Worm (Caenorhabditis elegans) whole organism, early embryonic: ENCODE results near the gene C44B12.9.

ENCODE experiments used
- B0310.2 ChIP-seq: sonication (generic microtip); optimal IDR thresholded peaks from 2 replicates; lab custom pipeline; 2016; ENCODE audit warnings: mild to moderate bottlenecking, missing genetic modification characterization, missing compliant biosample characterization
- F13C5.2 ChIP-seq: sonication (generic microtip); optimal IDR thresholded peaks from 2 replicates; lab custom pipeline; 2017; ENCODE audit warnings: mild to moderate bottlenecking, missing genetic modification characterization, inconsistent platforms, missing compliant biosample characterization
- aly-1 ChIP-seq: sonication (generic microtip); optimal IDR thresholded peaks from 2 replicates; lab custom pipeline; 2016; ENCODE audit warnings: missing genetic modification characterization, missing compliant biosample characterization
- ama-1 ChIP-seq: fragments of 150-350 bp; optimal IDR thresholded peaks from 2 replicates; lab custom pipeline; 2014
- ceh-13 ChIP-seq: fragments of 200-800 bp; sonication (Bioruptor generic); optimal IDR thresholded peaks from 2 replicates; lab custom pipeline; 2018; ENCODE audit warnings: mild to moderate bottlenecking, missing genetic modification characterization, missing compliant biosample characterization
- ceh-36 ChIP-seq: sonication (generic microtip); optimal IDR thresholded peaks from 2 replicates; lab custom pipeline; 2016; ENCODE audit warnings: missing genetic modification characterization, inconsistent platforms, missing compliant biosample characterization
- ets-7 ChIP-seq: sonication (generic microtip); optimal IDR thresholded peaks from 2 replicates; lab custom pipeline; 2016; ENCODE audit warnings: missing genotype, missing genetic modification characterization, missing compliant biosample characterization
- flt-1 ChIP-seq: fragments of 200-800 bp; sonication (Bioruptor generic); IDR thresholded peaks from 2 replicates; pipeline ENCODE4 v1.3.6; 2022; ENCODE audit warnings: missing genetic modification characterization, missing compliant biosample characterization
- hmbx-1 ChIP-seq: sonication (generic microtip); optimal IDR thresholded peaks from 2 replicates; lab custom pipeline; 2016; ENCODE audit warnings: mild to moderate bottlenecking, missing genetic modification characterization, missing compliant biosample characterization
- hmg-4 ChIP-seq: fragments of 200-800 bp; sonication (Bioruptor generic); optimal IDR thresholded peaks from 2 replicates; lab custom pipeline; 2018; ENCODE audit warnings: mild to moderate bottlenecking, missing genetic modification characterization, missing compliant biosample characterization
- hnd-1 ChIP-seq: sonication (generic microtip); optimal IDR thresholded peaks from 2 replicates; lab custom pipeline; 2016; ENCODE audit warnings: missing genetic modification characterization, missing compliant biosample characterization
- pes-1 ChIP-seq: fragments of 200-800 bp; sonication (Bioruptor generic); IDR thresholded peaks from 2 replicates; pipeline ENCODE4 v1.3.6; 2022; ENCODE audit warnings: missing genetic modification reagents, missing genetic modification characterization, missing compliant biosample characterization
- scrt-1 ChIP-seq: fragments of 200-800 bp; sonication (Bioruptor generic); IDR thresholded peaks from 2 replicates; pipeline ENCODE4 v1.3.6; 2022; ENCODE audit warnings: missing genetic modification characterization, missing compliant biosample characterization
- sea-1 ChIP-seq: fragments of 200-800 bp; sonication (Bioruptor generic); conservative IDR thresholded peaks from 2 replicates; pipeline ENCODE4 v1.3.6; 2022; ENCODE audit warnings: missing genetic modification characterization, missing compliant biosample characterization
- tbx-11 ChIP-seq: fragments of 200-800 bp; sonication (Bioruptor generic); IDR thresholded peaks from 2 replicates; pipeline ENCODE4 v1.3.6; 2022; ENCODE audit warnings: missing genetic modification characterization, missing compliant biosample characterization
- tbx-37 ChIP-seq: fragments of 200-800 bp; sonication (Bioruptor generic); conservative IDR thresholded peaks from 2 replicates; pipeline ENCODE4 v1.3.6; 2022; ENCODE audit warnings: missing genetic modification reagents, missing genetic modification characterization, missing compliant biosample characterization
- tra-4 ChIP-seq: sonication (generic microtip); optimal IDR thresholded peaks from 2 replicates; lab custom pipeline; 2017; ENCODE audit warnings: missing genetic modification characterization, missing compliant biosample characterization

The C44B12.9 gene

ce11 chrIV:1070383-1070782 is 34.0 kb downstream of the C44B12.9 start:
- TF ChIP-seq B0310.2 (tag; lab: Kevin White, UChicago) (no peak), ama-1 (lab: Kevin White, UChicago) (no peak), tbx-11 (no peak)

ce11 chrIV:1068730-1069244 is 35.6 kb downstream of the C44B12.9 start:
- TF ChIP-seq hmbx-1 (tag; lab: Kevin White, UChicago), result no peak
- no peak for TF ChIP-seq ama-1 (lab: Kevin White, UChicago)
- TF ChIP-seq ceh-13 (GFP tag; lab: Kevin White, UChicago), result no peak
- TF ChIP-seq ceh-36 (tag; lab: Kevin White, UChicago), result no peak
- no peak for TF ChIP-seq tbx-11
- no peak for TF ChIP-seq tra-4 (tag; lab: Kevin White, UChicago)
- TF ChIP-seq B0310.2 (tag; lab: Kevin White, UChicago), result no peak
- no peak for TF ChIP-seq pes-1
- no peak for TF ChIP-seq tbx-37 (GFP tag; lab: Robert Waterston, UW)
- TF ChIP-seq hnd-1 (tag; lab: Kevin White, UChicago), result no peak
- TF ChIP-seq scrt-1 (GFP tag; lab: Robert Waterston, UW), result no peak
- no peak for TF ChIP-seq F13C5.2 (tag; lab: Kevin White, UChicago)
- no peak for TF ChIP-seq aly-1 (tag; lab: Kevin White, UChicago)
- no peak for TF ChIP-seq ets-7 (tag; lab: Kevin White, UChicago)
- no peak for TF ChIP-seq flt-1 (GFP tag; lab: Robert Waterston, UW)
- TF ChIP-seq sea-1 (GFP tag; lab: Robert Waterston, UW), result no peak

ce11 chrIV:1067430-1067829 is 37.0 kb downstream of the C44B12.9 start, which contains the start of gene znf-782:
TSS of gene znf-782 (minus strand) at chrIV:1067525.
- TF ChIP-seq pes-1, result no peak
- TF ChIP-seq hmg-4, result peak; percentile 5

ce11 chrIV:1065569-1065968 is 38.8 kb downstream of the C44B12.9 start:
- TF ChIP-seq scrt-1 (GFP tag; lab: Robert Waterston, UW) (no peak), hnd-1 (tag; lab: Kevin White, UChicago) (no peak), tra-4 (tag; lab: Kevin White, UChicago) (no peak), F13C5.2 (tag; lab: Kevin White, UChicago) (no peak), ceh-36 (tag; lab: Kevin White, UChicago) (no peak)

- TF ChIP-seq ceh-36 (tag; lab: Kevin White, UChicago), result no peak
- no peak for TF ChIP-seq ceh-13 (GFP tag; lab: Kevin White, UChicago)
- no peak for TF ChIP-seq hmg-4
- TF ChIP-seq ama-1 (lab: Kevin White, UChicago), result no peak
- TF ChIP-seq sea-1 (GFP tag; lab: Robert Waterston, UW), result no peak
- TF ChIP-seq tbx-37 (GFP tag; lab: Robert Waterston, UW), result no peak
- no peak for TF ChIP-seq aly-1 (tag; lab: Kevin White, UChicago)
- no peak for TF ChIP-seq B0310.2 (tag; lab: Kevin White, UChicago)
- no peak for TF ChIP-seq hmbx-1 (tag; lab: Kevin White, UChicago)
- TF ChIP-seq tra-4 (tag; lab: Kevin White, UChicago), result no peak
- TF ChIP-seq scrt-1 (GFP tag; lab: Robert Waterston, UW), result no peak
- TF ChIP-seq flt-1 (GFP tag; lab: Robert Waterston, UW), result no peak
- TF ChIP-seq pes-1, result no peak
- TF ChIP-seq F13C5.2 (tag; lab: Kevin White, UChicago), result no peak
- no peak for TF ChIP-seq ets-7 (tag; lab: Kevin White, UChicago)
- TF ChIP-seq hnd-1 (tag; lab: Kevin White, UChicago), result no peak
- TF ChIP-seq tbx-11, result no peak
Observed at ce11 chrIV:1064289-1064848, 40.0 kb downstream of the C44B12.9 start.

ce11 chrIV:1063058-1063457 is 41.4 kb downstream of the C44B12.9 start:
- TF ChIP-seq hmg-4 (no peak), tbx-37 (GFP tag; lab: Robert Waterston, UW) (no peak), ama-1 (lab: Kevin White, UChicago) (no peak), pes-1 (no peak), aly-1 (tag; lab: Kevin White, UChicago) (no peak)

- TF ChIP-seq tbx-11 (no peak), scrt-1 (GFP tag; lab: Robert Waterston, UW) (no peak)
Observed at ce11 chrIV:1058504-1058903, 45.9 kb downstream of the C44B12.9 start.

- no peak for TF ChIP-seq ceh-36 (tag; lab: Kevin White, UChicago)
- no peak for TF ChIP-seq tbx-11
- TF ChIP-seq flt-1 (GFP tag; lab: Robert Waterston, UW), result no peak
- no peak for TF ChIP-seq tbx-37 (GFP tag; lab: Robert Waterston, UW)
- TF ChIP-seq hmg-4, result no peak
- TF ChIP-seq B0310.2 (tag; lab: Kevin White, UChicago), result no peak
- TF ChIP-seq ets-7 (tag; lab: Kevin White, UChicago), result no peak
- no peak for TF ChIP-seq aly-1 (tag; lab: Kevin White, UChicago)
- TF ChIP-seq hmbx-1 (tag; lab: Kevin White, UChicago), result no peak
- TF ChIP-seq tra-4 (tag; lab: Kevin White, UChicago), result no peak
- TF ChIP-seq scrt-1 (GFP tag; lab: Robert Waterston, UW), result no peak
- TF ChIP-seq pes-1, result no peak
Observed at ce11 chrIV:1056263-1056942, 48.0 kb downstream of the C44B12.9 start, which contains the start of the genes Y55F3AM.13 and mrps-25. TSS of gene Y55F3AM.13 (minus strand) at chrIV:1056313. TSS of gene mrps-25 (plus strand) at chrIV:1056892.
